Fruit fly (Drosophila melanogaster): ENCODE results near the gene moi.

The moi gene

DNA sequence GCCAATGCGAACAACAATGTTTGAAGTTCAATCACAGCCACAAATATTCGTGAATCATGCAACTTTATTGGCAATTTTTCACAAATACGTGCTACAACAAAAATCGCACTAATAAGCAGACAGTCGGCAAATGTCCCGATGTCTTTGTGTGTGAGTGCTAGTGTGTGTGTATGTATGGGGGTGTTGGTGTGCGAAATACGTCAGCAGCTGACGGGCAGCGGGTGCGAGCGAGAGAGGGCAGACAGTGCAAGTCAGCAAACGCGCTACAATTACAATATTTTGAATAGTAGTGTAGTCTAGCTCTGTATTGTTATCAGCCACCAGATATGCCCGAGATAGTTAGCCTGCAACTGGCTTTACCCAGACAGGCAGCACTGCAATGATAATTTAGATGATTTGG, 9.3 kb upstream of the moi start:
- TF ChIP-seq wdn (GFP tag; IDR thresholded peaks at IDR 0.05) (no peak), CG18011 (GFP tag; optimal IDR thresholded peaks at IDR 0.05) (no peak), klu (GFP tag; IDR thresholded peaks at IDR 0.05) (no peak), mirr (GFP tag; optimal IDR thresholded peaks at IDR 0.05) (peak; percentile 31), CG11723 (GFP tag; optimal IDR thresholded peaks at IDR 0.05) (no peak), lab (GFP tag; optimal IDR thresholded peaks at IDR 0.05) (no peak), CG1832 (GFP tag; optimal IDR thresholded peaks at IDR 0.05) (peak; percentile 8), CG8478 (optimal IDR thresholded peaks at IDR 0.05) (peak; percentile 28), CG32532 (GFP tag; IDR thresholded peaks at IDR 0.05) (no peak), ems (GFP tag; optimal IDR thresholded peaks at IDR 0.05) (no peak), CG3838 (GFP tag; optimal IDR thresholded peaks at IDR 0.05) (no peak), ato (GFP tag; IDR thresholded peaks at IDR 0.05; ENCODE audit: partially characterized antibody) (no peak), Dref (GFP tag; IDR thresholded peaks at IDR 0.05) (no peak), CG11398 (GFP tag; optimal IDR thresholded peaks at IDR 0.05) (no peak), CG11560 (tag; IDR thresholded peaks at IDR 0.05) (no peak), chinmo (GFP tag; IDR thresholded peaks at IDR 0.05; ENCODE audit: partially characterized antibody) (0 out of 4 replicates have a peak, but pooled peaks have one; percentile 19), cg (GFP tag; optimal IDR thresholded peaks at IDR 0.05) (peak; percentile 59), bbx (GFP tag; IDR thresholded peaks at IDR 0.05; ENCODE audit: partially characterized antibody) (no peak), zen2 (GFP tag; IDR thresholded peaks at IDR 0.05; ENCODE audit: partially characterized antibody) (no peak), abd-A (tag; optimal IDR thresholded peaks at IDR 0.05) (peak; percentile 5), CG13123 (GFP tag; optimal IDR thresholded peaks at IDR 0.05) (no peak), GATAe (GFP tag; conservative IDR thresholded peaks at IDR 0.05) (no peak), E2f2 (GFP tag; IDR thresholded peaks at IDR 0.05) (0 out of 2 replicates have a peak, but pooled peaks have one; percentile 15), Mad (GFP tag; optimal IDR thresholded peaks at IDR 0.05) (no peak), slbo (GFP tag; IDR thresholded peaks at IDR 0.05) (no peak), CG9215 (GFP tag; IDR thresholded peaks at IDR 0.05) (no peak), Med (GFP tag) (peak; percentile 36), CG1024 (GFP tag; IDR thresholded peaks at IDR 0.05) (no peak), CG17612 (GFP tag; IDR thresholded peaks at IDR 0.05) (no peak), Xbp1 (GFP tag; optimal IDR thresholded peaks at IDR 0.05) (no peak), Sry-δ (GFP tag; optimal IDR thresholded peaks at IDR 0.05) (no peak), tx (GFP tag; optimal IDR thresholded peaks at IDR 0.05) (no peak), Bgb (GFP tag; IDR thresholded peaks at IDR 0.05; ENCODE audit: partially characterized antibody) (no peak), slou (GFP tag; optimal IDR thresholded peaks at IDR 0.05) (no peak), CG10462 (GFP tag; optimal IDR thresholded peaks at IDR 0.05) (no peak), CG1647 (GFP tag; optimal IDR thresholded peaks at IDR 0.05) (no peak), E2f1 (GFP tag; IDR thresholded peaks at IDR 0.05) (no peak), Deaf1 (tag; optimal IDR thresholded peaks at IDR 0.05) (peak; percentile 8)

- TF ChIP-seq CG16779 (GFP tag; IDR thresholded peaks at IDR 0.05), result no peak
- 0 out of 2 replicates have a peak, but pooled peaks have one; percentile 11 for TF ChIP-seq Scr (GFP tag; IDR thresholded peaks at IDR 0.05; ENCODE audit: partially characterized antibody)
- no peak for TF ChIP-seq CG16815 (GFP tag; optimal IDR thresholded peaks at IDR 0.05)
- TF ChIP-seq HmgZ (tag; optimal IDR thresholded peaks at IDR 0.05), result peak; percentile 1
- peak; percentile 58 for TF ChIP-seq CG3163 (GFP tag; optimal IDR thresholded peaks at IDR 0.05)
- peak; percentile 26 for TF ChIP-seq sd (tag; optimal IDR thresholded peaks at IDR 0.05)
- TF ChIP-seq ci (GFP tag; IDR thresholded peaks at IDR 0.05), result peak; percentile 40; the same call in 1 of the 3 replicates
- no peak for TF ChIP-seq otp (GFP tag; IDR thresholded peaks at IDR 0.05)
- TF ChIP-seq cg (GFP tag; optimal IDR thresholded peaks at IDR 0.05), result peak; percentile 89
- TF ChIP-seq kni (GFP tag; optimal IDR thresholded peaks at IDR 0.05), result no peak
- TF ChIP-seq CG10543 (GFP tag; optimal IDR thresholded peaks at IDR 0.05), result peak; percentile 30
- peak; percentile 61; the same call in 1 of the 3 replicates for TF ChIP-seq CG2199 (GFP tag; IDR thresholded peaks at IDR 0.05)
- peak; percentile 30 to 73 for TF ChIP-seq Trl (optimal IDR thresholded peaks at IDR 0.05)
- TF ChIP-seq Trl (GFP tag; optimal IDR thresholded peaks at IDR 0.05), result no peak
- TF ChIP-seq zf30C (GFP tag; optimal IDR thresholded peaks at IDR 0.05), result no peak
- peak; percentile 77 for TF ChIP-seq Med (GFP tag)
- TF ChIP-seq CG30403 (GFP tag; optimal IDR thresholded peaks at IDR 0.05), result no peak
- no peak for TF ChIP-seq zfh2 (GFP tag; optimal IDR thresholded peaks at IDR 0.05)
Measured at dm6 chr3R:18249268-18249667, 6.1 kb upstream of the moi start.

Measured in whole organism, embryonic.